Fruit fly (Drosophila melanogaster) whole organism, adult: ENCODE data around the gene Cyfip.
A peak's percentile ranks its signal among the peaks of the same experiment; 100 is the strongest.

Source experiments
- CG11617 ChIP-seq: fragments of 200-800 bp; sonication (Bioruptor generic); optimal IDR thresholded peaks from 2 replicates; lab custom pipeline; 2017; ENCODE audit warnings: mild to moderate bottlenecking, missing biosample characterization, missing genetic modification reagents, missing genetic modification characterization
- CG12768 ChIP-seq: fragments of 200-800 bp; sonication (Bioruptor generic); optimal IDR thresholded peaks from 2 replicates; lab custom pipeline; 2017; ENCODE audit warnings: missing biosample characterization, missing genetic modification characterization, mild to moderate bottlenecking, moderate library complexity, missing genetic modification reagents
- CG14711 ChIP-seq: fragments of 200-800 bp; sonication (Bioruptor generic); optimal IDR thresholded peaks from 2 replicates; lab custom pipeline; 2018; ENCODE audit warnings: missing biosample characterization, mild to moderate bottlenecking, missing genetic modification characterization, moderate library complexity
- CG1620 ChIP-seq: fragments of 200-800 bp; sonication (Bioruptor generic); optimal IDR thresholded peaks from 2 replicates; lab custom pipeline; 2016; ENCODE audit warnings: missing biosample characterization, missing genetic modification characterization
- CG33017 ChIP-seq: fragments of 200-800 bp; sonication (Bioruptor generic); optimal IDR thresholded peaks from 2 replicates; lab custom pipeline; 2018; ENCODE audit warnings: missing biosample characterization, mild to moderate bottlenecking, missing genetic modification characterization, moderate library complexity
- CG5204 ChIP-seq: fragments of 200-800 bp; sonication (Bioruptor generic); optimal IDR thresholded peaks from 2 replicates; lab custom pipeline; 2016; ENCODE audit warnings: missing biosample characterization, missing genetic modification characterization
- CG7045 ChIP-seq: fragments of 200-800 bp; sonication (Bioruptor generic); optimal IDR thresholded peaks from 2 replicates; lab custom pipeline; 2017; ENCODE audit warnings: missing biosample characterization, mild to moderate bottlenecking, missing genetic modification characterization
- CG7101 ChIP-seq: fragments of 200-800 bp; sonication (Bioruptor generic); optimal IDR thresholded peaks from 2 replicates; lab custom pipeline; 2018; ENCODE audit warnings: missing biosample characterization, mild to moderate bottlenecking, missing genetic modification characterization, moderate library complexity
- Clk ChIP-seq: fragments of 200-800 bp; sonication (Bioruptor generic); optimal IDR thresholded peaks from 2 replicates; lab custom pipeline; 2017; ENCODE audit warnings: missing biosample characterization, missing genetic modification characterization
- Crg-1 ChIP-seq: fragments of 200-800 bp; sonication (Bioruptor generic); optimal IDR thresholded peaks from 2 replicates; lab custom pipeline; 2016; ENCODE audit warnings: missing biosample characterization, missing genetic modification characterization
- Hr96 ChIP-seq: fragments of 200-800 bp; sonication (Bioruptor generic); optimal IDR thresholded peaks from 2 replicates; lab custom pipeline; 2016; ENCODE audit warnings: missing biosample characterization, missing genetic modification characterization
- Mnt ChIP-seq: fragments of 200-800 bp; sonication (Bioruptor generic); optimal IDR thresholded peaks from 2 replicates; lab custom pipeline; 2016; ENCODE audit warnings: missing biosample characterization, mild to moderate bottlenecking, missing genetic modification characterization
- bab1 ChIP-seq: fragments of 200-800 bp; sonication (Bioruptor generic); optimal IDR thresholded peaks from 3 replicates; lab custom pipeline; 2019; ENCODE audit warnings: missing biosample characterization, mild to moderate bottlenecking, missing genetic modification characterization, moderate library complexity
- cic ChIP-seq: fragments of 200-800 bp; sonication (Bioruptor generic); optimal IDR thresholded peaks from 2 replicates; lab custom pipeline; 2017; ENCODE audit warnings: missing biosample characterization, mild to moderate bottlenecking, missing genetic modification characterization, moderate library complexity
- cnc ChIP-seq, 2 experiments: fragments of >200 bp; optimal IDR thresholded peaks; 2 replicates each; lab custom pipeline; 2017
- kay ChIP-seq: fragments of 200-800 bp; sonication (Bioruptor generic); peaks from one replicate; lab custom pipeline; 2016; ENCODE audit warnings: missing biosample characterization, missing genetic modification characterization, borderline replicate concordance
- ovo ChIP-seq: fragments of 200-800 bp; sonication (Bioruptor generic); optimal IDR thresholded peaks from 2 replicates; lab custom pipeline; 2016; ENCODE audit warnings: missing biosample characterization, missing genetic modification characterization
- pad ChIP-seq: fragments of 200-800 bp; sonication (Bioruptor generic); optimal IDR thresholded peaks from 3 replicates; lab custom pipeline; 2017; ENCODE audit warnings: missing biosample characterization, missing genetic modification characterization, mild to moderate bottlenecking, moderate library complexity, missing genetic modification reagents
- tj ChIP-seq: fragments of 200-800 bp; sonication (Bioruptor generic); optimal IDR thresholded peaks from 3 replicates; lab custom pipeline; 2017; ENCODE audit warnings: missing biosample characterization, mild to moderate bottlenecking, missing genetic modification characterization, moderate library complexity
- toe ChIP-seq: fragments of 200-800 bp; sonication (Bioruptor generic); optimal IDR thresholded peaks from 2 replicates; lab custom pipeline; 2016; ENCODE audit warnings: missing biosample characterization, missing genetic modification characterization

Cyfip gene

dm6 chr3R:15345198-15346017 lies 12.3 kb downstream of the Cyfip start:
- TF ChIP-seq Hr96 (GFP tag; lab: Kevin White, UChicago) (no peak), tj (peak; percentile 21), Clk (GFP tag; lab: Kevin White, UChicago) (no peak), CG11617 (GFP tag; lab: Kevin White, UChicago) (no peak), ovo (peak; percentile 10), CG1620 (GFP tag; lab: Kevin White, UChicago) (no peak), Mnt (GFP tag; lab: Kevin White, UChicago) (no peak), CG5204 (GFP tag; lab: Kevin White, UChicago) (no peak), Crg-1 (no peak), cic (no peak), CG7101 (tag; lab: Kevin White, UChicago) (no peak), kay (GFP tag; lab: Kevin White, UChicago) (no peak), CG14711 (tag; lab: Kevin White, UChicago) (no peak), cnc (optimal IDR thresholded peaks at IDR 0.05; lab: Kevin White, UChicago) (peak; percentile 60 to 77), CG7045 (GFP tag; lab: Kevin White, UChicago) (no peak), toe (no peak), CG12768 (no peak), bab1 (GFP tag; lab: Kevin White, UChicago) (no peak), CG33017 (tag; lab: Kevin White, UChicago) (no peak), pad (GFP tag; lab: Kevin White, UChicago) (no peak)

DNA sequence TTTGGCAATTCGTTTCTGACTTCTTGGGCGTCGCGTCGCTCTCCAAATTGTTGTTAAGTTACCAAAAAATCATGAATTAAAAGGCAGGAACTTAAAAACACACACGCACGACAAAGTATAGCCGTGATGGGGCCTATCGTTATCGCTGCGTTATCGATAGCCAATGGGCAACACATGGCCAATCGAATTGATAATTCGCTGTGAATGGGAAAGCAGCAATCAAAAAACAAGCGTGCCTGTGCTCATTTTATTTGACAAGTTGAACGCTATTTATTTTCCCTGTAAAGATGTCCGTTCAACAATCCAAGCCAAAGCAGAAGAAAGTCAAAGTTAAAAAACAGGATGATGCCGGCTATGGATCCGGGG lies 12.9 kb downstream of the Cyfip start, which contains the start of the genes Surf4 and CG31301:
Gene Surf4 (minus strand): TSS at position 159 of the 366 bp plus-strand sequence.
Gene CG31301 (plus strand): TSS at position 188 of the 366 bp plus-strand sequence.
- TF ChIP-seq CG1620 (GFP tag; lab: Kevin White, UChicago) (no peak), Hr96 (GFP tag; lab: Kevin White, UChicago) (no peak), CG33017 (tag; lab: Kevin White, UChicago) (no peak), pad (GFP tag; lab: Kevin White, UChicago) (no peak), Mnt (GFP tag; lab: Kevin White, UChicago) (peak; percentile 84), bab1 (GFP tag; lab: Kevin White, UChicago) (peak; percentile 41)

DNA sequence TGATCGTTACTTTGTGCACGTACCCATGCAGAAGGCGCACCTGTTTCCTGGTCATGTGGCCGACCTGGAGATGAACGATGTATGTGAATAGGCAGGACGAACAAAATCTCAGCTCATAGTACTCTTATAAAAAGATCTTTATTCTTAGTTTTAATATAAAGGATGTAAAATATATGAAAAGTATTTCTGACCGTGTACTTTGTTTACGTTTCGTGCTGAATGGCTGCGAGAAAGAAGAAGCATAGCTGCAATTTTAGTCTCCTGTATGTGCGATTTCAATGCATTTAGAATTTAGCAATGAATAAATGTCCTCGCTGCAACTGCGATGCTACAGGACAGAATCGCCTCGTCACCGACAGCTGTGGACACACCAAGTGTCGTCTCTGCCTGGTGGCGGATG lies 14.8 kb downstream of the Cyfip start, which contains the start of the genes CG42726 and CG42727:
Gene CG42726 (plus strand): TSS at position 227 of the 400 bp plus-strand sequence.
Gene CG42727 (plus strand): TSS at position 227 of the 400 bp plus-strand sequence.
- TF ChIP-seq ovo (no peak), Clk (GFP tag; lab: Kevin White, UChicago) (no peak), Mnt (GFP tag; lab: Kevin White, UChicago) (peak; percentile 34), tj (peak; percentile 1), bab1 (GFP tag; lab: Kevin White, UChicago) (peak; percentile 55), cic (no peak), CG11617 (GFP tag; lab: Kevin White, UChicago) (peak; percentile 26), CG14711 (tag; lab: Kevin White, UChicago) (peak; percentile 17), CG7101 (tag; lab: Kevin White, UChicago) (peak; percentile 36), pad (GFP tag; lab: Kevin White, UChicago) (no peak), Crg-1 (no peak)

DNA sequence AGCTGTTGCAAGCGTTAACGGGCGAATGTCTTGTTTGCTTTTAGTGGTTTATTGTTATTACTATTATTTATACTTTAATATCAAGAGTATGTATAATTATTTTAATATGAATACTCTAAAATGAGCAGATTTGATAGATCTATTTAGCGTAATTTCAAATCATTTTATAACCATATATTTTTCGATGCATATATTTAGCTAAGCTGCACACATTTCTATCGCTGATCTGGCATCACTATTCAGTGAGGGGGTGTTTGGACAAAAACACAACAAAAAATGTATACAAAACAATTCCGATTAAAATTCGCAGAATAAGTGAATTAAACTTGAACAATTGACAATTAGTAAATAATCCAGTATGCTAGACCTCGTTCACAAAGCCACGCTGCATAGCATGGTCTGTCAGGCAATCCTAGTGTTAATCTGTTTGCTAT lies 17.9 kb downstream of the Cyfip start, which contains the start of the genes Trs33 and Tmtc4:
Gene Trs33 (minus strand): TSS at position 3 of the 434 bp plus-strand sequence.
Gene Tmtc4 (plus strand): TSS at position 233 of the 434 bp plus-strand sequence.
- peak; percentile 30 for TF ChIP-seq CG12768
- no peak for TF ChIP-seq Clk (GFP tag; lab: Kevin White, UChicago)
- no peak for TF ChIP-seq cnc (optimal IDR thresholded peaks at IDR 0.05; lab: Kevin White, UChicago)
- TF ChIP-seq CG11617 (GFP tag; lab: Kevin White, UChicago) = peak; percentile 72
- TF ChIP-seq toe = no peak
- TF ChIP-seq pad (GFP tag; lab: Kevin White, UChicago) = peak; percentile 45
- no peak for TF ChIP-seq kay (GFP tag; lab: Kevin White, UChicago)
- peak; percentile 69 for TF ChIP-seq CG14711 (tag; lab: Kevin White, UChicago)
- TF ChIP-seq CG1620 (GFP tag; lab: Kevin White, UChicago) = peak; percentile 31
- TF ChIP-seq CG7045 (GFP tag; lab: Kevin White, UChicago) = no peak
- TF ChIP-seq CG5204 (GFP tag; lab: Kevin White, UChicago) = no peak
- peak; percentile 74 for TF ChIP-seq bab1 (GFP tag; lab: Kevin White, UChicago)
- peak; percentile 27 for TF ChIP-seq cic
- TF ChIP-seq CG33017 (tag; lab: Kevin White, UChicago) = peak; percentile 38
- TF ChIP-seq Crg-1 = peak; percentile 0
- TF ChIP-seq ovo = no peak
- no peak for TF ChIP-seq Hr96 (GFP tag; lab: Kevin White, UChicago)
- peak; percentile 40 for TF ChIP-seq tj
- peak; percentile 72 for TF ChIP-seq CG7101 (tag; lab: Kevin White, UChicago)
- TF ChIP-seq Mnt (GFP tag; lab: Kevin White, UChicago) = peak; percentile 28

- TF ChIP-seq CG12768 = no peak
- TF ChIP-seq CG33017 (tag; lab: Kevin White, UChicago) = no peak
- no peak for TF ChIP-seq CG5204 (GFP tag; lab: Kevin White, UChicago)
- no peak for TF ChIP-seq Hr96 (GFP tag; lab: Kevin White, UChicago)
- no peak for TF ChIP-seq ovo
- TF ChIP-seq CG7101 (tag; lab: Kevin White, UChicago) = no peak
- TF ChIP-seq toe = no peak
- no peak for TF ChIP-seq kay (GFP tag; lab: Kevin White, UChicago)
- no peak for TF ChIP-seq Mnt (GFP tag; lab: Kevin White, UChicago)
- no peak for TF ChIP-seq CG11617 (GFP tag; lab: Kevin White, UChicago)
- no peak for TF ChIP-seq pad (GFP tag; lab: Kevin White, UChicago)
- TF ChIP-seq cnc (optimal IDR thresholded peaks at IDR 0.05; lab: Kevin White, UChicago) = no peak
- TF ChIP-seq Crg-1 = no peak
- no peak for TF ChIP-seq Clk (GFP tag; lab: Kevin White, UChicago)
Observed at dm6 chr3R:15354019-15354418, 21.0 kb downstream of the Cyfip start.
